Worm (Caenorhabditis elegans) whole organism, young adult: ENCODE results near the gene ehbp-1.
A peak's percentile ranks its signal among the peaks of the same experiment; 100 is the strongest.

Experiments
- B0261.1 ChIP-seq: sonication (generic microtip); optimal IDR thresholded peaks from 2 replicates; lab custom pipeline; 2016; ENCODE audit warnings: mild to moderate bottlenecking, missing genetic modification characterization, moderate library complexity, missing compliant biosample characterization
- B0336.3 ChIP-seq: fragments of 200-800 bp; sonication (Bioruptor generic); IDR thresholded peaks from 2 replicates; pipeline ENCODE4 v1.3.6; 2022; ENCODE audit warnings: missing genetic modification characterization, missing compliant biosample characterization
- C06A6.2 ChIP-seq: fragments of 200-800 bp; sonication (Bioruptor generic); conservative IDR thresholded peaks from 2 replicates; pipeline ENCODE4 v1.3.6; 2022; ENCODE audit warnings: missing genetic modification characterization, missing compliant biosample characterization
- D2030.7 ChIP-seq: fragments of 200-800 bp; sonication (Bioruptor generic); IDR thresholded peaks from 2 replicates; pipeline ENCODE4 v1.3.6; 2022; ENCODE audit warnings: missing genetic modification reagents, missing genetic modification characterization, missing compliant biosample characterization
- F39B2.1 ChIP-seq: fragments of 200-800 bp; sonication (Bioruptor generic); IDR thresholded peaks from 2 replicates; pipeline ENCODE4 v1.3.6; 2022; ENCODE audit warnings: missing genetic modification reagents, missing genetic modification characterization, missing compliant biosample characterization
- F49E8.2 ChIP-seq: sonication (generic microtip); optimal IDR thresholded peaks from 3 replicates; lab custom pipeline; 2017; ENCODE audit warnings: missing genetic modification characterization, mild to moderate bottlenecking, missing compliant biosample characterization, antibody characterized with exemption, moderate library complexity; ENCODE audit not compliant: insufficient read depth
- F52B5.7 ChIP-seq: sonication (generic microtip); optimal IDR thresholded peaks from 2 replicates; lab custom pipeline; 2016; ENCODE audit warnings: mild to moderate bottlenecking, missing genetic modification characterization, missing compliant biosample characterization
- F55B11.4 ChIP-seq: sonication (generic microtip); optimal IDR thresholded peaks from 2 replicates; lab custom pipeline; 2016; ENCODE audit warnings: missing compliant biosample characterization, missing genetic modification characterization, borderline replicate concordance; ENCODE audit not compliant: insufficient read depth
- F57A8.1 ChIP-seq: fragments of 200-800 bp; sonication (Bioruptor generic); optimal IDR thresholded peaks from 2 replicates; lab custom pipeline; 2018; ENCODE audit warnings: mild to moderate bottlenecking, missing genetic modification characterization, moderate library complexity, missing compliant biosample characterization
- Y56A3A.18 ChIP-seq: fragments of 200-800 bp; sonication (Bioruptor generic); IDR thresholded peaks from 2 replicates; pipeline ENCODE4 v1.3.6; 2022; ENCODE audit warnings: missing genetic modification reagents, missing genetic modification characterization, missing compliant biosample characterization
- Y95B8A.8 ChIP-seq: fragments of 200-800 bp; sonication (Bioruptor generic); IDR thresholded peaks from 2 replicates; pipeline ENCODE4 v1.3.6; 2022; ENCODE audit warnings: missing genetic modification reagents, missing genetic modification characterization, missing compliant biosample characterization
- akir-1 ChIP-seq: fragments of 200-800 bp; sonication (Bioruptor generic); optimal IDR thresholded peaks from 2 replicates; lab custom pipeline; 2018; ENCODE audit warnings: mild to moderate bottlenecking, missing genetic modification characterization, moderate library complexity, missing compliant biosample characterization
- aptf-2 ChIP-seq: fragments of 200-800 bp; sonication (Bioruptor generic); conservative IDR thresholded peaks from 2 replicates; pipeline ENCODE4 v1.3.6; 2022; ENCODE audit warnings: missing genetic modification reagents, missing genetic modification characterization, missing compliant biosample characterization
- atf-7 ChIP-seq: sonication (generic microtip); optimal IDR thresholded peaks from 2 replicates; lab custom pipeline; 2017; ENCODE audit warnings: mild to moderate bottlenecking, missing genetic modification characterization, missing compliant biosample characterization
- athp-1 ChIP-seq: sonication (generic microtip); optimal IDR thresholded peaks from 2 replicates; lab custom pipeline; 2017; ENCODE audit warnings: mild to moderate bottlenecking, missing genetic modification characterization, missing compliant biosample characterization
- bed-1 ChIP-seq: fragments of 200-800 bp; sonication (Bioruptor generic); IDR thresholded peaks from 2 replicates; pipeline ENCODE4 v1.3.6; 2022; ENCODE audit warnings: missing genetic modification reagents, missing genetic modification characterization, missing compliant biosample characterization
- bed-2 ChIP-seq: fragments of 200-800 bp; sonication (Bioruptor generic); IDR thresholded peaks from 2 replicates; pipeline ENCODE4 v1.3.6; 2022; ENCODE audit warnings: missing genetic modification reagents, missing genetic modification characterization, missing compliant biosample characterization
- ccch-3 ChIP-seq: fragments of 200-800 bp; sonication (Bioruptor generic); optimal IDR thresholded peaks from 2 replicates; lab custom pipeline; 2018; ENCODE audit warnings: mild to moderate bottlenecking, missing genetic modification characterization, missing compliant biosample characterization
- cebp-2 ChIP-seq: fragments of 200-800 bp; sonication (Bioruptor generic); IDR thresholded peaks from 2 replicates; pipeline ENCODE4 v1.3.6; 2022; ENCODE audit warnings: missing genetic modification characterization, missing compliant biosample characterization
- ceh-40 ChIP-seq: fragments of 200-800 bp; sonication (Bioruptor generic); IDR thresholded peaks from 2 replicates; pipeline ENCODE4 v1.3.6; 2022; ENCODE audit warnings: missing genetic modification characterization, missing compliant biosample characterization
- ceh-79 ChIP-seq: sonication (generic microtip); optimal IDR thresholded peaks from 2 replicates; lab custom pipeline; 2017; ENCODE audit warnings: mild to moderate bottlenecking, missing genetic modification characterization, missing compliant biosample characterization
- ceh-91 ChIP-seq: fragments of 200-800 bp; sonication (Bioruptor generic); IDR thresholded peaks from 2 replicates; pipeline ENCODE4 v1.3.6; 2022; ENCODE audit warnings: missing genetic modification reagents, missing genetic modification characterization, missing compliant biosample characterization
- egl-18 ChIP-seq: fragments of 200-800 bp; sonication (Bioruptor generic); IDR thresholded peaks from 2 replicates; pipeline ENCODE4 v1.3.6; 2022; ENCODE audit warnings: missing genetic modification reagents, missing genetic modification characterization, missing compliant biosample characterization
- egl-44 ChIP-seq: fragments of 200-800 bp; sonication (Bioruptor generic); IDR thresholded peaks from 2 replicates; pipeline ENCODE4 v1.3.6; 2022; ENCODE audit warnings: missing genetic modification reagents, missing genetic modification characterization, missing compliant biosample characterization
- egrh-3 ChIP-seq: fragments of 200-800 bp; sonication (Bioruptor generic); IDR thresholded peaks from 2 replicates; pipeline ENCODE4 v1.3.6; 2022; ENCODE audit warnings: missing genetic modification reagents, missing genetic modification characterization, missing compliant biosample characterization
- hlh-26 ChIP-seq: fragments of 200-800 bp; sonication (Bioruptor generic); conservative IDR thresholded peaks from 2 replicates; pipeline ENCODE4 v1.3.6; 2022; ENCODE audit warnings: missing genetic modification reagents, missing genetic modification characterization, missing compliant biosample characterization
- hrde-1 ChIP-seq: sonication (generic microtip); optimal IDR thresholded peaks from 2 replicates; lab custom pipeline; 2016; ENCODE audit warnings: missing genetic modification characterization, mild to moderate bottlenecking, missing compliant biosample characterization, moderate library complexity, missing genotype, missing genetic modification reagents, borderline replicate concordance
- lin-26 ChIP-seq: fragments of 200-800 bp; sonication (Bioruptor generic); IDR thresholded peaks from 2 replicates; pipeline ENCODE4 v1.3.6; 2022; ENCODE audit warnings: missing genetic modification reagents, missing genetic modification characterization, missing compliant biosample characterization
- madf-6 ChIP-seq: fragments of 200-800 bp; sonication (Bioruptor generic); IDR thresholded peaks from 2 replicates; pipeline ENCODE4 v1.3.6; 2022; ENCODE audit warnings: missing genetic modification reagents, missing genetic modification characterization, missing compliant biosample characterization
- mcd-1 ChIP-seq: fragments of 200-800 bp; sonication (Bioruptor generic); IDR thresholded peaks from 2 replicates; pipeline ENCODE4 v1.3.6; 2022; ENCODE audit warnings: missing genetic modification reagents, missing genetic modification characterization, missing compliant biosample characterization
- mes-4 ChIP-seq: sonication (generic microtip); optimal IDR thresholded peaks from 2 replicates; lab custom pipeline; 2016; ENCODE audit warnings: missing genotype, missing genetic modification characterization, missing compliant biosample characterization
- mxl-1 ChIP-seq: sonication (generic microtip); optimal IDR thresholded peaks from 2 replicates; lab custom pipeline; 2016; ENCODE audit warnings: missing genetic modification characterization, missing compliant biosample characterization
- nfyb-1 ChIP-seq: fragments of 200-800 bp; sonication (Bioruptor generic); IDR thresholded peaks from 2 replicates; pipeline ENCODE4 v1.3.6; 2022; ENCODE audit warnings: missing genetic modification reagents, missing genetic modification characterization, missing compliant biosample characterization
- nhr-120 ChIP-seq: fragments of 200-800 bp; sonication (Bioruptor generic); IDR thresholded peaks from 2 replicates; pipeline ENCODE4 v1.3.6; 2022; ENCODE audit warnings: missing genetic modification characterization, missing compliant biosample characterization
- nhr-179 ChIP-seq: sonication (generic microtip); optimal IDR thresholded peaks from 2 replicates; lab custom pipeline; 2016; ENCODE audit warnings: mild to moderate bottlenecking, missing genetic modification characterization, missing compliant biosample characterization
- nhr-27 ChIP-seq: fragments of 200-800 bp; sonication (Bioruptor generic); optimal IDR thresholded peaks from 2 replicates; lab custom pipeline; 2018; ENCODE audit warnings: mild to moderate bottlenecking, missing genetic modification characterization, moderate library complexity, missing compliant biosample characterization
- pbrm-1 ChIP-seq: fragments of 200-800 bp; sonication (Bioruptor generic); IDR thresholded peaks from 2 replicates; pipeline ENCODE4 v1.3.6; 2022; ENCODE audit warnings: missing genetic modification reagents, missing genetic modification characterization, missing compliant biosample characterization
- pha-4 ChIP-seq: fragments of 150-350 bp; sonication (generic microtip); optimal IDR thresholded peaks from 2 replicates; lab custom pipeline; 2014; ENCODE audit warnings: missing biosample characterization, missing genetic modification reagents, missing genetic modification characterization
- rcor-1 ChIP-seq: fragments of 200-800 bp; sonication (Bioruptor generic); IDR thresholded peaks from 2 replicates; pipeline ENCODE4 v1.3.6; 2022; ENCODE audit warnings: missing genetic modification reagents, missing genetic modification characterization, missing compliant biosample characterization
- sdz-38 ChIP-seq: sonication (generic microtip); optimal IDR thresholded peaks from 2 replicates; lab custom pipeline; 2016; ENCODE audit warnings: missing genotype, missing genetic modification characterization, missing compliant biosample characterization
- snpc-4 ChIP-seq, 5 experiments: fragments of 150-350 bp in 1 of 5; sonication (generic microtip) in 4 of 5; optimal IDR thresholded peaks; 2 replicates each; lab custom pipeline; 2014 to 2018; ENCODE audit warnings: missing genetic modification characterization in 5 of 5, missing biosample characterization in 3 of 5, antibody characterized with exemption in 2 of 5, mild to moderate bottlenecking in 2 of 5, missing compliant biosample characterization in 2 of 5, missing genotype in 2 of 5, moderate library complexity in 2 of 5, missing genetic modification reagents in 1 of 5
- sptf-2 ChIP-seq: fragments of 200-800 bp; sonication (Bioruptor generic); optimal IDR thresholded peaks from 2 replicates; lab custom pipeline; 2018; ENCODE audit warnings: mild to moderate bottlenecking, missing genetic modification characterization, missing compliant biosample characterization
- tbp1 ChIP-seq: fragments of 200-800 bp; sonication (Bioruptor generic); optimal IDR thresholded peaks from 2 replicates; lab custom pipeline; 2018; ENCODE audit warnings: mild to moderate bottlenecking, missing genetic modification characterization, missing compliant biosample characterization
- tbx-9 ChIP-seq: sonication (generic microtip); optimal IDR thresholded peaks from 2 replicates; lab custom pipeline; 2016; ENCODE audit warnings: borderline replicate concordance, missing genetic modification characterization, inconsistent platforms, missing compliant biosample characterization
- xnd-1 ChIP-seq: sonication (generic microtip); optimal IDR thresholded peaks from 2 replicates; lab custom pipeline; 2016; ENCODE audit warnings: missing genotype, missing genetic modification reagents, missing genetic modification characterization, missing compliant biosample characterization
- ztf-18 ChIP-seq: sonication (generic microtip); optimal IDR thresholded peaks from 2 replicates; lab custom pipeline; 2016; ENCODE audit warnings: missing genotype, mild to moderate bottlenecking, missing genetic modification characterization, missing compliant biosample characterization
- ztf-26 ChIP-seq: sonication (generic microtip); optimal IDR thresholded peaks from 2 replicates; lab custom pipeline; 2017; ENCODE audit warnings: missing genetic modification characterization, missing compliant biosample characterization
- ztf-28 ChIP-seq: fragments of 200-800 bp; sonication (Bioruptor generic); IDR thresholded peaks from 2 replicates; pipeline ENCODE4 v1.3.6; 2022; ENCODE audit warnings: missing genetic modification reagents, missing genetic modification characterization, missing compliant biosample characterization
- ztf-3 ChIP-seq: fragments of 200-800 bp; sonication (Bioruptor generic); optimal IDR thresholded peaks from 2 replicates; lab custom pipeline; 2018; ENCODE audit warnings: mild to moderate bottlenecking, missing genetic modification characterization, missing compliant biosample characterization
- ztf-6 ChIP-seq: fragments of 200-800 bp; sonication (Bioruptor generic); IDR thresholded peaks from 2 replicates; pipeline ENCODE4 v1.3.6; 2022; ENCODE audit warnings: missing genetic modification reagents, missing genetic modification characterization, missing compliant biosample characterization

Gene ehbp-1

DNA sequence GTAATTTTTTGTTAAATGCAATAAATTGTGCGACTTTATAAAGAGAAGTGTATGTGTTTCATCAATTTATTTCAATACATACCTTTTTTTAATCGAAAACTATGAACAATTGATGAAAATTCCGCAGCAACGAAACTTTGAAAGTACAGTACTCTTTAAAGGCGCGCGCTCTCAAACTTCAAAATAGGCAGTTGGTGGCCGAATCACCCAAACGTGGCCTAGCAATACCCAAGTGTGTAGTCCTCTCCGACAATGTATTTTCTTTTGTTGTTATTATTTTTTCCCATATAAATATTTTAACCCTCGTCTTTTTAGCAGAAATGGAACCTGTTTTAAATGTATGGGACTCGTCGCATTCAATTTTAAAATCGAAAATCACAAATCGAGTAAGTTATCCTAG lies 13.9 kb upstream of the ehbp-1 start, which contains the start of gene C50F4.4 (continued):
- TF ChIP-seq snpc-4 (GFP tag; optimal IDR thresholded peaks at IDR 0.05; lab: Kevin White, UChicago) (no peak), snpc-4 (tag; optimal IDR thresholded peaks at IDR 0.05; lab: Kevin White, UChicago) (peak in 2 of 4 experiments; percentile 3 to 27), tbx-9 (tag; lab: Kevin White, UChicago) (no peak), F57A8.1 (GFP tag; lab: Kevin White, UChicago) (no peak), ceh-79 (tag; lab: Kevin White, UChicago) (no peak), sptf-2 (no peak), pbrm-1 (GFP tag; lab: Robert Waterston, UW) (no peak), mes-4 (tag; lab: Kevin White, UChicago) (no peak), lin-26 (GFP tag; lab: Robert Waterston, UW) (no peak), ceh-91 (GFP tag; lab: Robert Waterston, UW) (0 out of 2 replicates have a peak, but pooled peaks have one; percentile 45), F39B2.1 (no peak), sdz-38 (tag; lab: Kevin White, UChicago) (no peak), C06A6.2 (GFP tag; lab: Robert Waterston, UW) (no peak), madf-6 (peak; percentile 85), athp-1 (no peak), nhr-27 (tag; lab: Kevin White, UChicago) (no peak), bed-2 (GFP tag; lab: Robert Waterston, UW) (no peak), egl-44 (GFP tag; lab: Robert Waterston, UW) (no peak), D2030.7 (GFP tag; lab: Robert Waterston, UW) (peak; percentile 32; the same call in 1 of the 2 replicates), mcd-1 (GFP tag; lab: Robert Waterston, UW) (no peak), tbp1 (GFP tag; lab: Kevin White, UChicago) (no peak), B0336.3 (GFP tag; lab: Robert Waterston, UW) (no peak), mxl-1 (tag; lab: Kevin White, UChicago) (no peak), nfyb-1 (no peak), atf-7 (tag; lab: Kevin White, UChicago) (no peak), F49E8.2 (tag; lab: Kevin White, UChicago) (peak; percentile 45), pha-4 (tag; lab: Kevin White, UChicago) (no peak), hrde-1 (tag; lab: Kevin White, UChicago) (no peak), xnd-1 (peak; percentile 26), B0261.1 (tag; lab: Kevin White, UChicago) (no peak), egrh-3 (GFP tag; lab: Robert Waterston, UW) (no peak), ztf-6 (GFP tag; lab: Robert Waterston, UW) (no peak), cebp-2 (GFP tag; lab: Robert Waterston, UW) (no peak), F55B11.4 (tag; lab: Kevin White, UChicago) (no peak), F52B5.7 (tag; lab: Kevin White, UChicago) (no peak), ccch-3 (no peak), Y95B8A.8 (GFP tag; lab: Robert Waterston, UW) (no peak), bed-1 (GFP tag; lab: Robert Waterston, UW) (no peak), ztf-3 (GFP tag; lab: Kevin White, UChicago) (no peak), nhr-120 (no peak), ztf-28 (GFP tag; lab: Robert Waterston, UW) (no peak), hlh-26 (no peak), egl-18 (no peak), ztf-26 (tag; lab: Kevin White, UChicago) (no peak), ceh-40 (GFP tag; lab: Robert Waterston, UW) (no peak), rcor-1 (GFP tag; lab: Robert Waterston, UW) (peak; percentile 43), ztf-18 (peak; percentile 33), aptf-2 (GFP tag; lab: Robert Waterston, UW) (no peak), akir-1 (GFP tag; lab: Kevin White, UChicago) (no peak), nhr-179 (tag; lab: Kevin White, UChicago) (no peak), Y56A3A.18 (GFP tag; lab: Robert Waterston, UW) (no peak)
